Worm (Caenorhabditis elegans): ENCODE results near the gene fbxb-77.
"Not testable (repeated sequence)": the region's sequence is repeated elsewhere in the genome, so short reads cannot be mapped to it uniquely, and the experiment has no call there.

DNA sequence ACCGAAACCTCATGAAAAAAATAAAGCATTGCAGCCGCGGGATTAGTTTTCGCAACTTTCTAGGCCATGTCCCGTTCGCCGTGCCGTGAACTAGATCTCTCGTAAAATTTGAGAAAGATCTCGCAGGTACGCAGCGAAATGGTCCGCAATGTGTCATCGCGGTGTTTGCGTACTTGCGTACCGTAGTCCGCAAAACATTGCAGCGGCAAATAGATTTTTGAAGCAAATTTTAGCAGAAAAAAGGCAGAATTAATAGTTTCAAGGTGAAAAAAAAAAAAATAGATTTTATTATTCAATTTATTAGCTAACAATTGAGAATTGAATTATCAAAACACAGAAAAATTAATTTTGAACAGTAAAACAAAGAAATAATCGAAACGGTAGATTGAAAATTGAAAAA is 28.0 kb downstream of the fbxb-77 start:
- peak; percentile 71 for TF ChIP-seq klf-2 (GFP tag; conservative IDR thresholded peaks at IDR 0.05)
- TF ChIP-seq cog-1 (tag; optimal IDR thresholded peaks at IDR 0.05) = peak; percentile 49
- TF ChIP-seq tab-1 (GFP tag; IDR thresholded peaks at IDR 0.05); ref-1 (GFP tag; conservative IDR thresholded peaks at IDR 0.05): not testable (repeated sequence)
- peak; percentile 90 for TF ChIP-seq ztf-23 (GFP tag; IDR thresholded peaks at IDR 0.05)
- TF ChIP-seq flt-1 (GFP tag; IDR thresholded peaks at IDR 0.05) = peak; percentile 66
- peak; percentile 40; the same call in 1 of the 2 replicates for TF ChIP-seq T22C8.4 (GFP tag; IDR thresholded peaks at IDR 0.05)
- TF ChIP-seq ztf-29 (GFP tag; IDR thresholded peaks at IDR 0.05) = peak; percentile 31; the same call in 1 of the 2 replicates

All from whole organism, midembryonic.